Worm (Caenorhabditis elegans) whole organism, L2 larva: ENCODE measurements around the gene srw-97.
A peak's percentile ranks its signal among the peaks of the same experiment; 100 is the strongest.
"Not testable (repeated sequence)": the region's sequence is repeated elsewhere in the genome, so short reads cannot be mapped to it uniquely, and the experiment has no call there.

ENCODE experiments used
- C34F6.9 ChIP-seq: fragments of 150-350 bp; optimal IDR thresholded peaks from 2 replicates; lab custom pipeline; 2014; ENCODE audit warnings: missing biosample characterization, missing genetic modification characterization
- R02D3.7 ChIP-seq: fragments of 150-350 bp; optimal IDR thresholded peaks from 2 replicates; lab custom pipeline; 2014; ENCODE audit warnings: missing biosample characterization, missing genetic modification characterization
- ZK546.5 ChIP-seq: sonication (generic microtip); optimal IDR thresholded peaks from 2 replicates; lab custom pipeline; 2017; ENCODE audit warnings: missing biosample characterization, missing genetic modification characterization
- alr-1 ChIP-seq: fragments of 150-350 bp; optimal IDR thresholded peaks from 2 replicates; lab custom pipeline; 2014; ENCODE audit warnings: missing biosample characterization, missing genetic modification characterization
- aly-2 ChIP-seq: fragments of 150-350 bp; optimal IDR thresholded peaks from 2 replicates; lab custom pipeline; 2014; ENCODE audit warnings: missing biosample characterization, missing genetic modification characterization
- blmp-1 ChIP-seq: sonication (generic microtip); optimal IDR thresholded peaks from 2 replicates; lab custom pipeline; 2017; ENCODE audit warnings: missing genetic modification characterization, mild to moderate bottlenecking, missing compliant biosample characterization, antibody characterized with exemption, moderate library complexity; ENCODE audit not compliant: insufficient read depth
- ceh-82 ChIP-seq: fragments of 150-350 bp; optimal IDR thresholded peaks from 2 replicates; lab custom pipeline; 2014; ENCODE audit warnings: missing biosample characterization, missing genetic modification characterization
- crh-2 ChIP-seq: sonication (generic microtip); optimal IDR thresholded peaks from 2 replicates; lab custom pipeline; 2017; ENCODE audit warnings: missing biosample characterization, missing genetic modification characterization
- dmd-4 ChIP-seq: sonication (generic microtip); optimal IDR thresholded peaks from 2 replicates; lab custom pipeline; 2017; ENCODE audit warnings: missing biosample characterization, missing genetic modification characterization
- elt-1 ChIP-seq: fragments of 150-350 bp; optimal IDR thresholded peaks from 2 replicates; lab custom pipeline; 2014; ENCODE audit warnings: missing biosample characterization, missing genetic modification characterization
- fos-1 ChIP-seq: fragments of 150-350 bp; optimal IDR thresholded peaks from 2 replicates; lab custom pipeline; 2014; ENCODE audit warnings: missing biosample characterization, missing genetic modification characterization
- gmeb-1 ChIP-seq: fragments of 150-350 bp; optimal IDR thresholded peaks from 2 replicates; lab custom pipeline; 2014; ENCODE audit warnings: missing biosample characterization, missing genetic modification characterization
- lin-11 ChIP-seq: fragments of 150-350 bp; sonication (generic microtip); optimal IDR thresholded peaks from 2 replicates; lab custom pipeline; 2014; ENCODE audit warnings: missing biosample characterization, missing genetic modification characterization, inconsistent platforms, mixed read lengths
- lsy-2 ChIP-seq, 2 experiments: fragments of 150-350 bp in 1 of 2; sonication (generic microtip) in 1 of 2; optimal IDR thresholded peaks; 2 replicates each; lab custom pipeline; 2014 to 2017; ENCODE audit warnings: missing biosample characterization in 2 of 2, missing genetic modification characterization in 2 of 2
- mab-5 ChIP-seq: fragments of 150-350 bp; optimal IDR thresholded peaks from 2 replicates; lab custom pipeline; 2014; ENCODE audit warnings: missing biosample characterization, missing genetic modification characterization
- nhr-10 ChIP-seq: sonication (generic microtip); optimal IDR thresholded peaks from 2 replicates; lab custom pipeline; 2017; ENCODE audit warnings: missing biosample characterization, missing genetic modification characterization
- nhr-11 ChIP-seq: fragments of 150-350 bp; optimal IDR thresholded peaks from 2 replicates; lab custom pipeline; 2014; ENCODE audit warnings: missing biosample characterization, missing genetic modification characterization
- nhr-12 ChIP-seq: fragments of 150-350 bp; optimal IDR thresholded peaks from 2 replicates; lab custom pipeline; 2014; ENCODE audit warnings: missing biosample characterization, missing genetic modification characterization
- nhr-129 ChIP-seq: fragments of 150-350 bp; optimal IDR thresholded peaks from 2 replicates; lab custom pipeline; 2014; ENCODE audit warnings: missing biosample characterization, missing genetic modification characterization
- nhr-237 ChIP-seq: fragments of 150-350 bp; optimal IDR thresholded peaks from 2 replicates; lab custom pipeline; 2014; ENCODE audit warnings: missing biosample characterization, missing genetic modification characterization
- peb-1 ChIP-seq: fragments of 150-350 bp; optimal IDR thresholded peaks from 2 replicates; lab custom pipeline; 2014; ENCODE audit warnings: missing biosample characterization, missing genetic modification characterization
- skn-1 ChIP-seq: sonication (generic microtip); optimal IDR thresholded peaks from 2 replicates; lab custom pipeline; 2017; ENCODE audit warnings: missing biosample characterization, missing genetic modification characterization
- unc-39 ChIP-seq: fragments of 150-350 bp; optimal IDR thresholded peaks from 2 replicates; lab custom pipeline; 2014; ENCODE audit warnings: missing biosample characterization, missing genetic modification characterization
- ztf-1 ChIP-seq: fragments of 200-800 bp; sonication (Bioruptor generic); conservative IDR thresholded peaks from 2 replicates; pipeline ENCODE4 v1.3.6; 2022; ENCODE audit warnings: missing genetic modification characterization, missing compliant biosample characterization

Gene srw-97

ce11 chrII:1662881-1663280, 5.9 kb downstream of the srw-97 start, which contains the start of gene ZC204.14:
ZC204.14 (minus strand) TSS chrII:1662949.
- TF ChIP-seq blmp-1 (tag; lab: Kevin White, UChicago) = no peak
- TF ChIP-seq R02D3.7 (tag; lab: Kevin White, UChicago) = no peak
- TF ChIP-seq peb-1 (tag; lab: Kevin White, UChicago) = no peak
- peak in 1 of 2 experiments; percentile 41 for TF ChIP-seq lsy-2 (tag; optimal IDR thresholded peaks at IDR 0.05; lab: Kevin White, UChicago)
- no peak for TF ChIP-seq aly-2 (tag; lab: Kevin White, UChicago)
- no peak for TF ChIP-seq nhr-12

- peak in 1 of 2 experiments; percentile 33 for TF ChIP-seq lsy-2 (tag; optimal IDR thresholded peaks at IDR 0.05; lab: Kevin White, UChicago)
Measured at ce11 chrII:1661300-1661838, 7.4 kb downstream of the srw-97 start.

- TF ChIP-seq gmeb-1 (tag; lab: Kevin White, UChicago); mab-5; unc-39 (tag; lab: Kevin White, UChicago): not testable (repeated sequence)
Measured at ce11 chrII:1660888-1661287, 7.9 kb downstream of the srw-97 start, which contains the start of gene ZC204.13. ZC204.13 (minus strand) TSS chrII:1660988.

- TF ChIP-seq fos-1 = peak; percentile 21
Measured at ce11 chrII:1659729-1660128, 9.1 kb downstream of the srw-97 start.

ce11 chrII:1657202-1657601, 11.6 kb downstream of the srw-97 start, which contains the start of gene ZC204.12:
ZC204.12 (minus strand) TSS chrII:1657302.
- TF ChIP-seq blmp-1 (tag; lab: Kevin White, UChicago) (no peak), elt-1 (tag; lab: Kevin White, UChicago) (no peak), lsy-2 (tag; optimal IDR thresholded peaks at IDR 0.05; lab: Kevin White, UChicago) (no peak), dmd-4 (tag; lab: Kevin White, UChicago) (no peak), crh-2 (tag; lab: Kevin White, UChicago) (no peak), nhr-10 (tag; lab: Kevin White, UChicago) (no peak), C34F6.9 (tag; lab: Kevin White, UChicago) (no peak), ZK546.5 (no peak), gmeb-1 (tag; lab: Kevin White, UChicago) (no peak), skn-1 (tag; lab: Kevin White, UChicago) (no peak), nhr-237 (no peak), nhr-12 (no peak)

ce11 chrII:1654917-1655316, 13.9 kb downstream of the srw-97 start, which contains the start of gene btb-12:
btb-12 (plus strand) TSS chrII:1655217.
- no peak for TF ChIP-seq ZK546.5
- no peak for TF ChIP-seq ztf-1 (GFP tag; lab: Robert Waterston, UW)

- TF ChIP-seq alr-1 (tag; lab: Kevin White, UChicago) (no peak), R02D3.7 (tag; lab: Kevin White, UChicago) (no peak), aly-2 (tag; lab: Kevin White, UChicago) (no peak), lin-11 (tag; lab: Kevin White, UChicago) (no peak)
Measured at ce11 chrII:1653397-1653796, 15.4 kb downstream of the srw-97 start, which contains the start of gene fbxb-15. fbxb-15 (minus strand) TSS chrII:1653497.

ce11 chrII:1651804-1652203, 17.0 kb downstream of the srw-97 start, which contains the start of gene fbxb-16:
fbxb-16 (minus strand) TSS chrII:1651904.
- TF ChIP-seq peb-1 (tag; lab: Kevin White, UChicago) (no peak), nhr-11 (tag; lab: Kevin White, UChicago) (no peak), mab-5 (no peak)

ce11 chrII:1650502-1650901, 18.3 kb downstream of the srw-97 start, which contains the start of gene fbxb-20:
fbxb-20 (minus strand) TSS chrII:1650602.
- TF ChIP-seq ceh-82 (tag; lab: Kevin White, UChicago) = no peak
- TF ChIP-seq nhr-12 = no peak
- TF ChIP-seq nhr-129 (tag; lab: Kevin White, UChicago) = no peak
